Worm (Caenorhabditis elegans) whole organism, L1 larva: Measurements from ENCODE around the gene flp-19.

ENCODE experiments used
- C16A3.4 ChIP-seq: fragments of 150-350 bp; optimal IDR thresholded peaks from 2 replicates; lab custom pipeline; 2014; ENCODE audit warnings: missing biosample characterization, missing genetic modification characterization
- C34B4.2 ChIP-seq: sonication (generic microtip); optimal IDR thresholded peaks from 2 replicates; lab custom pipeline; 2017; ENCODE audit warnings: mild to moderate bottlenecking, missing genetic modification characterization, missing compliant biosample characterization
- Y116A8C.19 ChIP-seq: sonication (generic microtip); optimal IDR thresholded peaks from 2 replicates; lab custom pipeline; 2016; ENCODE audit warnings: missing compliant biosample characterization, missing genetic modification characterization, borderline replicate concordance
- aha-1 ChIP-seq: fragments of 150-350 bp; optimal IDR thresholded peaks from 2 replicates; lab custom pipeline; 2014; ENCODE audit warnings: missing biosample characterization, missing genetic modification characterization
- alr-1 ChIP-seq: fragments of 200-800 bp; sonication (Bioruptor generic); optimal IDR thresholded peaks from 2 replicates; lab custom pipeline; 2018; ENCODE audit warnings: borderline replicate concordance, mild to moderate bottlenecking, missing genetic modification characterization, missing compliant biosample characterization
- blmp-1 ChIP-seq: fragments of 150-350 bp; optimal IDR thresholded peaks from 2 replicates; lab custom pipeline; 2014; ENCODE audit warnings: missing biosample characterization, missing genetic modification characterization
- ceh-82 ChIP-seq, 3 experiments: fragments of 150-350 bp in 1 of 3; sonication (generic microtip) in 2 of 3; optimal IDR thresholded peaks; 2 replicates each; lab custom pipeline; 2014 to 2017; ENCODE audit warnings: missing biosample characterization in 3 of 3, missing genetic modification characterization in 3 of 3
- ces-1 ChIP-seq: fragments of 150-350 bp; optimal IDR thresholded peaks from 2 replicates; lab custom pipeline; 2014; ENCODE audit warnings: missing biosample characterization, missing genetic modification reagents, missing genetic modification characterization
- dpl-1 ChIP-seq, 3 experiments: fragments of 150-350 bp in 2 of 3; sonication (generic microtip) in 1 of 3; optimal IDR thresholded peaks; 2 replicates each; lab custom pipeline; 2014 to 2017; ENCODE audit warnings: missing biosample characterization in 3 of 3, missing genetic modification characterization in 3 of 3, missing genetic modification reagents in 3 of 3
- dsc-1 ChIP-seq: sonication (generic microtip); optimal IDR thresholded peaks from 2 replicates; lab custom pipeline; 2016; ENCODE audit warnings: mild to moderate bottlenecking, missing genetic modification characterization, missing compliant biosample characterization
- efl-1 ChIP-seq, 4 experiments: fragments of 150-350 bp; optimal IDR thresholded peaks in 3 of 4; peaks in 1 of 4; 1 replicate in 1 of 4; 2 replicates in 3 of 4; lab custom pipeline; 2014; ENCODE audit warnings: missing biosample characterization in 2 of 4, missing genetic modification characterization in 2 of 4, missing genetic modification reagents in 2 of 4
- egl-13 ChIP-seq: sonication (generic microtip); optimal IDR thresholded peaks from 2 replicates; lab custom pipeline; 2016; ENCODE audit warnings: missing genotype, missing genetic modification reagents, missing genetic modification characterization, missing compliant biosample characterization
- elt-3 ChIP-seq, 6 experiments: fragments of 150-350 bp in 1 of 6; sonication (generic microtip); optimal IDR thresholded peaks; 2 replicates each; lab custom pipeline; 2017 to 2018; ENCODE audit warnings: missing biosample characterization in 6 of 6, missing genetic modification characterization in 6 of 6, inconsistent platforms in 1 of 6
- fkh-4 ChIP-seq: sonication (generic microtip); optimal IDR thresholded peaks from 2 replicates; lab custom pipeline; 2016; ENCODE audit warnings: missing compliant biosample characterization, missing genetic modification characterization, borderline replicate concordance
- fkh-8 ChIP-seq: sonication (generic microtip); optimal IDR thresholded peaks from 2 replicates; lab custom pipeline; 2016; ENCODE audit warnings: mild to moderate bottlenecking, missing genetic modification characterization, missing compliant biosample characterization
- hpl-2 ChIP-seq: fragments of 150-350 bp; optimal IDR thresholded peaks from 2 replicates; lab custom pipeline; 2014; ENCODE audit warnings: missing biosample characterization, missing genetic modification reagents, missing genetic modification characterization
- isw-1 ChIP-seq: fragments of 200-800 bp; sonication (Bioruptor generic); IDR thresholded peaks from 2 replicates; pipeline ENCODE4 v1.3.6; 2022; ENCODE audit warnings: missing genetic modification characterization, missing compliant biosample characterization
- lin-14 ChIP-seq: fragments of 200-800 bp; sonication (Bioruptor generic); optimal IDR thresholded peaks from 2 replicates; lab custom pipeline; 2018; ENCODE audit warnings: mild to moderate bottlenecking, missing genetic modification characterization, moderate library complexity, missing compliant biosample characterization
- lin-35 ChIP-seq, 2 experiments: fragments of 150-350 bp; optimal IDR thresholded peaks; 2 replicates each; lab custom pipeline; 2014; ENCODE audit warnings: missing biosample characterization in 2 of 2, missing genetic modification characterization in 2 of 2, missing genetic modification reagents in 2 of 2
- lin-39 ChIP-seq: fragments of 150-350 bp; optimal IDR thresholded peaks from 2 replicates; lab custom pipeline; 2014; ENCODE audit warnings: missing biosample characterization, missing genetic modification reagents, missing genetic modification characterization
- lsy-2 ChIP-seq, 2 experiments: fragments of 150-350 bp; optimal IDR thresholded peaks; 2 replicates each; lab custom pipeline; 2014; ENCODE audit warnings: missing biosample characterization in 2 of 2, missing genetic modification characterization in 2 of 2
- nhr-20 ChIP-seq: sonication (generic microtip); optimal IDR thresholded peaks from 2 replicates; lab custom pipeline; 2016; ENCODE audit warnings: mild to moderate bottlenecking, missing genetic modification characterization, missing compliant biosample characterization
- nhr-237 ChIP-seq: fragments of 150-350 bp; optimal IDR thresholded peaks from 2 replicates; lab custom pipeline; 2014; ENCODE audit warnings: missing biosample characterization, missing genetic modification characterization
- nhr-28 ChIP-seq: fragments of 150-350 bp; optimal IDR thresholded peaks from 2 replicates; lab custom pipeline; 2014; ENCODE audit warnings: missing biosample characterization, missing genetic modification characterization
- nhr-71 ChIP-seq: sonication (generic microtip); optimal IDR thresholded peaks from 2 replicates; lab custom pipeline; 2016; ENCODE audit warnings: mild to moderate bottlenecking, missing genetic modification characterization, moderate library complexity, missing compliant biosample characterization
- nhr-84 ChIP-seq: sonication (generic microtip); optimal IDR thresholded peaks from 2 replicates; lab custom pipeline; 2017; ENCODE audit warnings: missing biosample characterization, missing genetic modification characterization
- nhr-85 ChIP-seq: sonication (generic microtip); peaks from one replicate; lab custom pipeline; 2016; ENCODE audit warnings: missing genetic modification characterization, inconsistent platforms, missing compliant biosample characterization
- pax-3 ChIP-seq: fragments of 200-800 bp; sonication (Bioruptor generic); optimal IDR thresholded peaks from 2 replicates; lab custom pipeline; 2018; ENCODE audit warnings: mild to moderate bottlenecking, missing genetic modification characterization, moderate library complexity, missing compliant biosample characterization
- rnt-1 ChIP-seq: sonication (generic microtip); optimal IDR thresholded peaks from 2 replicates; lab custom pipeline; 2016; ENCODE audit warnings: mild to moderate bottlenecking, missing genetic modification characterization, moderate library complexity, missing compliant biosample characterization
- skn-1 ChIP-seq: fragments of 150-350 bp; optimal IDR thresholded peaks from 2 replicates; lab custom pipeline; 2014; ENCODE audit warnings: missing biosample characterization, missing genetic modification characterization
- snpc-4 ChIP-seq: fragments of 150-350 bp; optimal IDR thresholded peaks from 2 replicates; lab custom pipeline; 2014; ENCODE audit warnings: missing biosample characterization, missing genetic modification characterization
- snu-23 ChIP-seq: sonication (generic microtip); optimal IDR thresholded peaks from 2 replicates; lab custom pipeline; 2016; ENCODE audit warnings: missing genetic modification characterization, missing compliant biosample characterization
- sox-4 ChIP-seq: sonication (generic microtip); optimal IDR thresholded peaks from 2 replicates; lab custom pipeline; 2016; ENCODE audit warnings: missing genetic modification characterization, missing compliant biosample characterization
- sptf-1 ChIP-seq: fragments of 150-350 bp; optimal IDR thresholded peaks from 2 replicates; lab custom pipeline; 2014; ENCODE audit warnings: missing biosample characterization, missing genetic modification characterization
- sup-37 ChIP-seq: fragments of 200-800 bp; sonication (Bioruptor generic); optimal IDR thresholded peaks from 2 replicates; lab custom pipeline; 2018; ENCODE audit warnings: mild to moderate bottlenecking, missing genetic modification characterization, missing compliant biosample characterization
- tlp-1 ChIP-seq: fragments of 150-350 bp; optimal IDR thresholded peaks from 2 replicates; lab custom pipeline; 2014; ENCODE audit warnings: missing biosample characterization, missing genetic modification characterization
- unc-30 ChIP-seq: sonication (generic microtip); optimal IDR thresholded peaks from 2 replicates; lab custom pipeline; 2017; ENCODE audit warnings: missing biosample characterization, missing genetic modification characterization
- unc-86 ChIP-seq: sonication (generic microtip); optimal IDR thresholded peaks from 2 replicates; lab custom pipeline; 2016; ENCODE audit warnings: missing genetic modification characterization, missing compliant biosample characterization
- unc-98 ChIP-seq: fragments of 200-800 bp; sonication (Bioruptor generic); IDR thresholded peaks from 2 replicates; pipeline ENCODE4 v1.3.6; 2022; ENCODE audit warnings: missing genetic modification characterization, missing compliant biosample characterization
- ztf-11 ChIP-seq, 2 experiments: sonication (generic microtip); optimal IDR thresholded peaks; 2 replicates each; lab custom pipeline; 2016 to 2017; ENCODE audit warnings: missing genetic modification characterization in 2 of 2, missing biosample characterization in 1 of 2, missing compliant biosample characterization in 1 of 2
- ztf-4 ChIP-seq: fragments of 150-350 bp; optimal IDR thresholded peaks from 2 replicates; lab custom pipeline; 2014; ENCODE audit warnings: missing biosample characterization, missing genetic modification characterization

The flp-19 gene

DNA sequence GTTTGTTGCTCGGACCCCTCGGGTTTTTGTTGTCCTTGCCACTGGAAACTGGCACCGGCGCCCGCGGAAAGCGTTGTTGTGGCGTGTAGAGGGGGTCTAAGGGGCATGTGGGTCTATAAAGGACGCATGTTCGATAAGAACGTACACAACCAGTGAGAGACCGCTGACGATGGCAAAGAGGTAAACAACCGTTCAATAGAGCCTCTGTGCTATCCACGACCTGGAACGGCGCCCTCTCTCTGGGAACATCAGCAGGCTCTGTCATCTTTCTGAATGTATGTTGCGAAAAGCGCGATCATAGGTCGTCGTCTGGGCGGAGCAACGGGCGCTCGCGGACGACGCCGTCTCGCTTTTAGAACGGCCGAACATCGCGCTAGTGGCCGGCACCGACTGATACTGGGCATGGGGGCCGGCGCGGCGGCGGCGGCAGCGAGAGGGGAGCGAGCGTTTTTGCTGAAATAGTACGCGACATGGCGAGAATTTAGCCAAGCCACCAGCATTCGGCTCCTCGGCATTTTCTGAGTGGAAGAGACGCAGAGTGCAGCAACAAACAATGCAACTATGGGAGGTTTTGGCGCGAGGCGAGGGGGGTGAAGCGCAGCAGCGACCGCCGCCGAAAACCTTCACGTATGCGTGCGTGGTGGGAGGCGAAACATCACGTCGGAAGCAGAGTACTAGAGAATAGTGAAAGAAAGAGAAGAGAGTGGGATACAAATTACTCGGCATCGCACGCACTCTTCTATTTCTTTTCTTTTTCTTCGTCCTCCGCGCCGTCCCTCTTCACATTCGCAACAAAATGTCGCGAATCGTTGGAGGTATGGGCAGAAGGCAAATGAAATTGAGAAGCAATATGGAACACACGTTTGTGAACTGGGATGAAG, 32.8 kb downstream of the flp-19 start (continued):
- TF ChIP-seq unc-86 (tag; lab: Kevin White, UChicago) (peak; percentile 72), ceh-82 (tag; optimal IDR thresholded peaks at IDR 0.05; lab: Kevin White, UChicago) (peak; percentile 20 to 88 (median 58)), aha-1 (tag; lab: Kevin White, UChicago) (no peak), C34B4.2 (no peak), nhr-237 (tag; lab: Kevin White, UChicago) (no peak), C16A3.4 (tag; lab: Kevin White, UChicago) (peak; percentile 60), rnt-1 (tag; lab: Kevin White, UChicago) (peak; percentile 72), ces-1 (GFP tag; lab: Kevin White, UChicago) (no peak), elt-3 (tag; optimal IDR thresholded peaks at IDR 0.05; lab: Kevin White, UChicago) (no peak), blmp-1 (tag; lab: Kevin White, UChicago) (peak; percentile 94), fkh-8 (tag; lab: Kevin White, UChicago) (peak; percentile 92), nhr-71 (tag; lab: Kevin White, UChicago) (peak; percentile 89), fkh-4 (tag; lab: Kevin White, UChicago) (peak; percentile 29), isw-1 (peak; percentile 54), tlp-1 (tag; lab: Kevin White, UChicago) (no peak), nhr-84 (tag; lab: Kevin White, UChicago) (no peak), alr-1 (no peak), sox-4 (tag; lab: Kevin White, UChicago) (peak; percentile 11), sptf-1 (no peak), unc-30 (tag; lab: Kevin White, UChicago) (no peak), sup-37 (GFP tag; lab: Kevin White, UChicago) (no peak), nhr-20 (peak; percentile 90), egl-13 (tag; lab: Kevin White, UChicago) (peak; percentile 83), nhr-85 (tag; lab: Kevin White, UChicago) (peak; percentile 76), Y116A8C.19 (no peak), hpl-2 (GFP tag; lab: Kevin White, UChicago) (no peak), lin-39 (tag; lab: Kevin White, UChicago) (no peak), pax-3 (tag; lab: Kevin White, UChicago) (peak; percentile 24), lin-35 (GFP tag; optimal IDR thresholded peaks at IDR 0.05; lab: Kevin White, UChicago) (peak; percentile 43 to 57), ztf-11 (tag; optimal IDR thresholded peaks at IDR 0.05; lab: Kevin White, UChicago) (peak in 1 of 2 experiments; percentile 41), unc-98 (GFP tag; lab: Robert Waterston, UW) (no peak), ztf-4 (tag; lab: Kevin White, UChicago) (peak; percentile 75), dpl-1 (GFP tag; optimal IDR thresholded peaks at IDR 0.05; lab: Kevin White, UChicago) (peak; percentile 13 to 46 (median 28))

DNA sequence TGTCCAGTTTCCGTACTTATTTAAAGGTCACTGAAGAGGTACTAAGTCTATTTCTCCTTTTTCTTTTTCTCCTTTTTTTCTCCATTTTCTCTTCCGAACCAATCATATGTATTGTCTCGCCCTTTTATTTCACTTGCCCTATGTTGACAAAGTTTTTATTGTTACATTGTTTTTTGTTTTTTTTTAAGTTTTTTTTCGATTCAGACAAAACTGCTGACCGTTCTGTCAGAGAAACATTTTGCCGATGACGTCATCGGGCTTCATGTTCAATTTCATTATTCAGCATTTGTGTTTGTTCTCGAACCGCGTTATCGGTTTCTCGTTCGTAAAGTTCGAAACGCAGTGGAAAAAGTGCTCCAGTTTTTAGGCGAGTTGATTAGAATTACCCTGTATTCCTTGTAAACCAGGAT, 34.9 kb downstream of the flp-19 start:
- peak; percentile 74 for TF ChIP-seq nhr-85 (tag; lab: Kevin White, UChicago)
- TF ChIP-seq fkh-8 (tag; lab: Kevin White, UChicago) = no peak
- TF ChIP-seq skn-1 (tag; lab: Kevin White, UChicago) = no peak
- TF ChIP-seq dsc-1 (tag; lab: Kevin White, UChicago) = no peak
- peak; percentile 63 for TF ChIP-seq lin-14 (GFP tag; lab: Kevin White, UChicago)
- peak; percentile 21 for TF ChIP-seq snu-23 (GFP tag; lab: Kevin White, UChicago)
- TF ChIP-seq lsy-2 (tag; optimal IDR thresholded peaks at IDR 0.05; lab: Kevin White, UChicago) = no peak
- no peak for TF ChIP-seq snpc-4 (tag; lab: Kevin White, UChicago)
- peak; percentile 0 for TF ChIP-seq nhr-20
- no peak for TF ChIP-seq efl-1 (optimal IDR thresholded peaks at IDR 0.05; lab: Kevin White, UChicago)
- peak in 1 of 2 experiments; percentile 88 for TF ChIP-seq efl-1 (GFP tag; optimal IDR thresholded peaks at IDR 0.05 in 1 of 2; lab: Kevin White, UChicago)
- no peak for TF ChIP-seq nhr-28 (tag; lab: Kevin White, UChicago)
- TF ChIP-seq blmp-1 (tag; lab: Kevin White, UChicago) = peak; percentile 85
